Worm (Caenorhabditis elegans): ENCODE measurements around the gene F59A6.12.
A peak's percentile ranks its signal among the peaks of the same experiment; 100 is the strongest.

F59A6.12 gene

DNA sequence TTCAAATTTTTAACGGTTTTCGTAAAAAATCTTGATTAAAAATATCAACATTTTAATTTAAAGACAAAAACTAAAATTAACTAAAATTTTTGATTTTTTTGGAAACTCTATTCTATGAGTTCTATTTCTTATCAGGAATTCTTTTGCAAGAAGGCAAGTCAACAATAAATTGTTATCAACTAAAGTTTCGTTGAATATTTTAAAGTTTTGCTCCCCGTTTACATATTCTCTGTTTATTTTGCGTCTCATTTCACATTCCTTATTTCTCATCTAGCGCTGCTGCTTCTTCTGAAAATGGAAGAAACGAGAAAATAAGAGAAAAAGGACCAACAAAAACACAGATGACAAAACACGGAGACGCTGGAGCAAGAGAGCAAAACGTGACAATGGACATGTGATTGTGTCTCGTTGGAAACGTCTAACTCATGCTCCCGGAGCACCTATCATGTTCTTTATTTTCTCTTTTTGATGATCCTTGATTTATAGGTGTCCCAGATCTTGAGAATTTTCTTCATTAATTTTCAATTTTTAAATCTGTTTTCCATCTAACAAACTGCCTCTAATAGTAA is 8.7 kb upstream of the F59A6.12 start:
- peak; percentile 65 for TF ChIP-seq nhr-129 (tag; optimal IDR thresholded peaks at IDR 0.05)
- TF ChIP-seq C34F6.9 (tag; optimal IDR thresholded peaks at IDR 0.05): peak; percentile 33
- TF ChIP-seq fos-1 (tag; optimal IDR thresholded peaks at IDR 0.05): peak; percentile 47
- no peak for TF ChIP-seq skn-1 (tag; optimal IDR thresholded peaks at IDR 0.05)

DNA sequence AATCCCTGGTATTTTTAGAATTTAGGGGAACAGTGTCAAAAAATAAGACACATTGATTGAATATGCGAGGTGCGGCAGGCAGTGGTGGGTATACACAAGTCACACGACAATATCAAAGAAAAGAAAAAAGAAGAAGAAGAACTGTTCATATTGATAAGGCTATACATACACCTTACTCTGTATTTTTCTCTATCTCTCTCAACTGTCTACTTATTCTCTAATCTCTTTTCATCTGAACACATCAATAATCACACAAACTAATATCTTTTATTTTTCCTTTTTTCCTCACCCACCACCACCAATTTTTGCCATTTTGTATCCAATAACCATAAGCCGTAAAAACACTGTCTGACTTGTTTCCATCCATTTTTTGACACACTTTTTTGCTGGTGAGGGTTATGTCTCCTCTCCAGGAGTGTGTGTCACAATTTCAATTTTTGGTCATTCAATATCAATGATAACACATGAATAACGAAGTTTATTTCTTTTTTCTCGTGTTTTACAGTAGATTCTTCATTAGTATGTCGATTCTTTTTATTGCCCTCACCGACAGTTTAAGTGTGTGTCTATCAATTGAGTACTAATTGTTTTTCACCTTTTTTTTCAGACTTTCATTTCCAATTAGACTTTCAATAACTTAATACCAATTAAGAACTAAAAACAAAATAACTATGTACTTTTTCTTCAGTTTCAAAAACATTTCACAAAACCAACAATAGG is 7.7 kb upstream of the F59A6.12 start:
- no peak for TF ChIP-seq F13H6.1 (tag; optimal IDR thresholded peaks at IDR 0.05)
- no peak for TF ChIP-seq zag-1 (tag; optimal IDR thresholded peaks at IDR 0.05)
- peak; percentile 34 for TF ChIP-seq nhr-129 (tag; optimal IDR thresholded peaks at IDR 0.05)
- TF ChIP-seq sma-9 (GFP tag; optimal IDR thresholded peaks at IDR 0.05): peak; percentile 62
- TF ChIP-seq sma-9 (tag; optimal IDR thresholded peaks at IDR 0.05): no peak
- no peak for TF ChIP-seq nhr-11 (tag; optimal IDR thresholded peaks at IDR 0.05)
- TF ChIP-seq nhr-237 (tag; optimal IDR thresholded peaks at IDR 0.05): no peak
- peak; percentile 34 for TF ChIP-seq sma-3 (GFP tag; optimal IDR thresholded peaks at IDR 0.05)
- peak; percentile 54 for TF ChIP-seq nhr-21 (tag; optimal IDR thresholded peaks at IDR 0.05)
- TF ChIP-seq unc-39 (tag; optimal IDR thresholded peaks at IDR 0.05): no peak
- no peak for TF ChIP-seq aly-2 (tag; optimal IDR thresholded peaks at IDR 0.05)
- TF ChIP-seq ztf-4 (tag; optimal IDR thresholded peaks at IDR 0.05): no peak
- TF ChIP-seq crh-2 (tag; optimal IDR thresholded peaks at IDR 0.05): peak; percentile 68
- TF ChIP-seq elt-1 (tag; optimal IDR thresholded peaks at IDR 0.05): no peak
- peak in 1 of 2 experiments; percentile 43 for TF ChIP-seq lsy-2 (tag; optimal IDR thresholded peaks at IDR 0.05)
- no peak for TF ChIP-seq alr-1 (tag; optimal IDR thresholded peaks at IDR 0.05)
- TF ChIP-seq nhr-77 (tag; optimal IDR thresholded peaks at IDR 0.05): no peak
- TF ChIP-seq ztf-1 (GFP tag; conservative IDR thresholded peaks at IDR 0.05): no peak
- TF ChIP-seq egl-27 (tag; optimal IDR thresholded peaks at IDR 0.05): no peak
- TF ChIP-seq gmeb-1 (tag; optimal IDR thresholded peaks at IDR 0.05): peak; percentile 9
- peak; percentile 67 for TF ChIP-seq nhr-25 (tag; optimal IDR thresholded peaks at IDR 0.05)
- no peak for TF ChIP-seq C34F6.9 (tag; optimal IDR thresholded peaks at IDR 0.05)
- no peak for TF ChIP-seq ceh-16 (tag; optimal IDR thresholded peaks at IDR 0.05)
- no peak for TF ChIP-seq ZK546.5 (tag; optimal IDR thresholded peaks at IDR 0.05)
- TF ChIP-seq unc-62 (GFP tag; optimal IDR thresholded peaks at IDR 0.05): no peak
- peak; percentile 14 for TF ChIP-seq sem-4 (tag; optimal IDR thresholded peaks at IDR 0.05)
- peak; percentile 79 for TF ChIP-seq fos-1 (tag; optimal IDR thresholded peaks at IDR 0.05)
- TF ChIP-seq ceh-82 (tag; optimal IDR thresholded peaks at IDR 0.05): no peak
- no peak for TF ChIP-seq skn-1 (tag; optimal IDR thresholded peaks at IDR 0.05)
- TF ChIP-seq blmp-1 (tag; optimal IDR thresholded peaks at IDR 0.05; ENCODE audit: insufficient read depth): peak; percentile 53

DNA sequence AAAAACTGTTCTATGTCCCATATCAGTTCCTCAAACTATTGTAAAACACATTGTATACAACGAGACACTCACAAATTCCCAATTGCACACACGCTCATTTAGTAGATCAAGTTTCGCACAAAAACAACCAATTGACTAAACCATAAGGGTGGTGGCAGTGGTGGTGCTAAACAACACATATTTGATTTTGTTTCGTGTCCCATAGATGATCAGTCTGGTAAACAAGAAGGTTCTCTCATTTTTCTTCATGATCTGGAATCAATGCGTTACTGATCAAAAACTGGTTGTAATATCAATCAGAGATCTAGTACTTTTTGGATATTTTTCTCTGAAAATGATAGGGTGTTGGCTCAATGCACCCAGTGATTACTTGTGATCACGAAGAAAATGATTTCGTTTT is 6.7 kb upstream of the F59A6.12 start:
- TF ChIP-seq aly-2 (tag; optimal IDR thresholded peaks at IDR 0.05): no peak
- no peak for TF ChIP-seq blmp-1 (tag; optimal IDR thresholded peaks at IDR 0.05; ENCODE audit: insufficient read depth)
- TF ChIP-seq elt-3 (tag; optimal IDR thresholded peaks at IDR 0.05): no peak
- no peak for TF ChIP-seq unc-55 (GFP tag; optimal IDR thresholded peaks at IDR 0.05)
- no peak for TF ChIP-seq F13H6.1 (tag; optimal IDR thresholded peaks at IDR 0.05)
- TF ChIP-seq nhr-77 (tag; optimal IDR thresholded peaks at IDR 0.05): no peak
- no peak for TF ChIP-seq ceh-82 (tag; optimal IDR thresholded peaks at IDR 0.05)
- no peak for TF ChIP-seq mdl-1 (tag; optimal IDR thresholded peaks at IDR 0.05)
- no peak for TF ChIP-seq sem-4 (tag; optimal IDR thresholded peaks at IDR 0.05)
- TF ChIP-seq ztf-11 (tag; optimal IDR thresholded peaks at IDR 0.05): no peak
- TF ChIP-seq lin-13 (GFP tag; optimal IDR thresholded peaks at IDR 0.05): no peak
- TF ChIP-seq nhr-237 (tag; optimal IDR thresholded peaks at IDR 0.05): no peak
- no peak for TF ChIP-seq alr-1 (tag; optimal IDR thresholded peaks at IDR 0.05)
- no peak for TF ChIP-seq ZK546.5 (tag; optimal IDR thresholded peaks at IDR 0.05)

DNA sequence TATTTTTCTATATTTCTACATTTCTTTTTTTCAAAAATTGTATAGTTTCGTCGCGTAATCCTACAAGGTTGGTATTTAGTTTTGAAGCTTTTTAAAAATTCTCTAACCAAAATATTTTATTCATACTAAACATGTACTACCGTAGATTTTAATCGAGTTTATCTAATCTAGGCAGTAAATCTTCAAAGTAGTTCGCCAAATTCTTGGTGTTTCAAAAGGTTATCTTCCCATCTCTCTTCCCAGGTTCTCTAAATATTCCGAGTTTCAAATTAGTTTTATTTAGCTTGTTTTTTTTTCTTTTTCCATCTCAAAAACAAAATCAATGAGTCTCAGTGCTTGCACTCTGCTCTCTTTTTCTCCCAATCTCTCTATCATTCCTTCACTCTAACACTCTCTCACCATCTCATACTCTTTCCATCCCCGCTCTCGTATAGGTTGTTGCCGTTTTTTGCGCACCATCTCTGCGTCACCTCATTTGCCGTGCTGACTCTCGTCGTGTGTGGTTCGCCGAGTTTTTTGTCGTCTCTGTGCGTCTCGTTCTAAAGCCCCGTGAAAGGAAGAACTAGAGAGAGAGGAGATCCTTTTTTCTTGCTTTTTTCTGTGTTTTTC is 5.2 kb upstream of the F59A6.12 start:
- no peak for TF ChIP-seq nhr-10 (tag; optimal IDR thresholded peaks at IDR 0.05)
- peak; percentile 58 for TF ChIP-seq nhr-25 (tag; optimal IDR thresholded peaks at IDR 0.05)
- TF ChIP-seq C34F6.9 (tag; optimal IDR thresholded peaks at IDR 0.05): peak; percentile 91
- TF ChIP-seq Y55F3AM.14 (GFP tag; optimal IDR thresholded peaks at IDR 0.05): peak; percentile 80
- TF ChIP-seq sma-9 (GFP tag; optimal IDR thresholded peaks at IDR 0.05): peak; percentile 36
- TF ChIP-seq sma-9 (tag; optimal IDR thresholded peaks at IDR 0.05): no peak
- peak; percentile 31 for TF ChIP-seq nhr-21 (tag; optimal IDR thresholded peaks at IDR 0.05)
- no peak for TF ChIP-seq lin-11 (tag; optimal IDR thresholded peaks at IDR 0.05)
- no peak for TF ChIP-seq nhr-11 (tag; optimal IDR thresholded peaks at IDR 0.05)
- TF ChIP-seq gmeb-1 (tag; optimal IDR thresholded peaks at IDR 0.05): peak; percentile 14
- TF ChIP-seq lin-13 (GFP tag; optimal IDR thresholded peaks at IDR 0.05): peak; percentile 32
- no peak for TF ChIP-seq unc-39 (tag; optimal IDR thresholded peaks at IDR 0.05)
- no peak for TF ChIP-seq ztf-1 (GFP tag; conservative IDR thresholded peaks at IDR 0.05)
- TF ChIP-seq fos-1 (tag; optimal IDR thresholded peaks at IDR 0.05): peak; percentile 81
- TF ChIP-seq blmp-1 (tag; optimal IDR thresholded peaks at IDR 0.05; ENCODE audit: insufficient read depth): no peak
- no peak for TF ChIP-seq nhr-237 (tag; optimal IDR thresholded peaks at IDR 0.05)
- peak; percentile 72 for TF ChIP-seq unc-55 (GFP tag; optimal IDR thresholded peaks at IDR 0.05)
- no peak for TF ChIP-seq ceh-82 (tag; optimal IDR thresholded peaks at IDR 0.05)
- TF ChIP-seq F13H6.1 (tag; optimal IDR thresholded peaks at IDR 0.05): peak; percentile 68
- TF ChIP-seq nhr-23 (tag; optimal IDR thresholded peaks at IDR 0.05): no peak
- TF ChIP-seq egl-27 (tag; optimal IDR thresholded peaks at IDR 0.05): peak; percentile 74
- no peak for TF ChIP-seq nhr-77 (tag; optimal IDR thresholded peaks at IDR 0.05)
- peak; percentile 57 for TF ChIP-seq zag-1 (tag; optimal IDR thresholded peaks at IDR 0.05)
- TF ChIP-seq ceh-16 (tag; optimal IDR thresholded peaks at IDR 0.05): peak; percentile 69
- peak in 1 of 2 experiments; percentile 26 for TF ChIP-seq mdl-1 (tag; optimal IDR thresholded peaks at IDR 0.05)
- no peak for TF ChIP-seq peb-1 (tag; optimal IDR thresholded peaks at IDR 0.05)
- TF ChIP-seq sem-4 (tag; optimal IDR thresholded peaks at IDR 0.05): peak; percentile 59
- peak; percentile 82 for TF ChIP-seq nhr-129 (tag; optimal IDR thresholded peaks at IDR 0.05)
- peak; percentile 18 for TF ChIP-seq sma-3 (GFP tag; optimal IDR thresholded peaks at IDR 0.05)
